Fruit fly (Drosophila melanogaster) whole organism, embryonic: Measurements from ENCODE around the gene CG7518.
A peak's percentile ranks its signal among the peaks of the same experiment; 100 is the strongest.

Experiments used
- B-H2 ChIP-seq: fragments of 200-800 bp; sonication (Bioruptor generic); optimal IDR thresholded peaks from 2 replicates; lab custom pipeline; 2018; ENCODE audit warnings: missing biosample characterization, mild to moderate bottlenecking, missing genetic modification characterization
- CG10147 ChIP-seq: fragments of 200-800 bp; sonication (Bioruptor generic); optimal IDR thresholded peaks from 2 replicates; lab custom pipeline; 2019; ENCODE audit warnings: missing biosample characterization, mild to moderate bottlenecking, missing genetic modification characterization, moderate library complexity
- CG12236 ChIP-seq: fragments of 200-800 bp; sonication (Bioruptor generic); optimal IDR thresholded peaks from 2 replicates; lab custom pipeline; 2016; ENCODE audit warnings: missing biosample characterization, missing genetic modification characterization
- CG12769 ChIP-seq: fragments of 200-800 bp; sonication (Bioruptor generic); optimal IDR thresholded peaks from 2 replicates; lab custom pipeline; 2019; ENCODE audit warnings: missing biosample characterization, mild to moderate bottlenecking, missing genetic modification characterization, moderate library complexity
- CG13894 ChIP-seq: fragments of 200-800 bp; sonication (Bioruptor generic); optimal IDR thresholded peaks from 3 replicates; lab custom pipeline; 2018; ENCODE audit warnings: missing biosample characterization, mild to moderate bottlenecking, missing genetic modification characterization, moderate library complexity
- CG1603 ChIP-seq: fragments of 200-800 bp; sonication (Bioruptor generic); optimal IDR thresholded peaks from 2 replicates; lab custom pipeline; 2019; ENCODE audit warnings: missing biosample characterization, mild to moderate bottlenecking, missing genetic modification characterization, moderate library complexity
- CG2129 ChIP-seq: fragments of 200-800 bp; sonication (Bioruptor generic); IDR thresholded peaks from 2 replicates; pipeline ENCODE4 v1.3.6; 2022; ENCODE audit warnings: missing biosample characterization, missing genetic modification characterization; ENCODE audit not compliant: partially characterized antibody
- CG2889 ChIP-seq: fragments of 200-800 bp; sonication (Bioruptor generic); IDR thresholded peaks from 3 replicates; pipeline ENCODE4 v1.3.6; 2022; ENCODE audit warnings: missing biosample characterization, missing genetic modification characterization
- CG30431 ChIP-seq: fragments of 200-800 bp; sonication (Bioruptor generic); optimal IDR thresholded peaks from 2 replicates; lab custom pipeline; 2017; ENCODE audit warnings: missing biosample characterization, missing genetic modification characterization
- CG31365 ChIP-seq: fragments of 200-800 bp; sonication (Bioruptor generic); optimal IDR thresholded peaks from 2 replicates; lab custom pipeline; 2018; ENCODE audit warnings: missing biosample characterization, mild to moderate bottlenecking, missing genetic modification characterization
- CG4617 ChIP-seq: fragments of 200-800 bp; sonication (Bioruptor generic); optimal IDR thresholded peaks from 3 replicates; lab custom pipeline; 2016; ENCODE audit warnings: missing biosample characterization, missing genetic modification characterization, borderline replicate concordance
- CG4854 ChIP-seq: fragments of 200-800 bp; sonication (Bioruptor generic); optimal IDR thresholded peaks from 2 replicates; lab custom pipeline; 2016; ENCODE audit warnings: missing biosample characterization, missing genetic modification characterization, inconsistent platforms
- CTCF ChIP-seq: fragments of 200-800 bp; sonication (Bioruptor generic); optimal IDR thresholded peaks from 2 replicates; lab custom pipeline; 2017; ENCODE audit warnings: missing biosample characterization, mild to moderate bottlenecking, missing genetic modification characterization, moderate library complexity
- D19A ChIP-seq: fragments of 200-800 bp; optimal IDR thresholded peaks from 3 replicates; lab custom pipeline; 2019; ENCODE audit warnings: missing biosample characterization, mild to moderate bottlenecking, missing genetic modification characterization, moderate library complexity
- Dll ChIP-seq: fragments of 200-800 bp; sonication (Bioruptor generic); IDR thresholded peaks from 4 replicates; pipeline ENCODE4 v1.3.6; 2022; ENCODE audit warnings: missing biosample characterization, missing genetic modification characterization; ENCODE audit not compliant: partially characterized antibody
- Eip74EF ChIP-seq, 2 experiments: fragments of 200-800 bp in 1 of 2; fragments of >200 bp in 1 of 2; sonication (Bioruptor generic) in 1 of 2; optimal IDR thresholded peaks; 2 replicates each; lab custom pipeline; 2017 to 2019; ENCODE audit warnings: missing biosample characterization in 2 of 2, missing genetic modification characterization in 2 of 2, mild to moderate bottlenecking in 1 of 2, moderate library complexity in 1 of 2
- Ets65A ChIP-seq: fragments of 200-800 bp; sonication (Bioruptor generic); peaks from one replicate; lab custom pipeline; 2016; ENCODE audit warnings: missing biosample characterization, missing genetic modification characterization
- Fer3 ChIP-seq: fragments of 200-800 bp; sonication (Bioruptor generic); optimal IDR thresholded peaks from 2 replicates; lab custom pipeline; 2018; ENCODE audit warnings: missing biosample characterization, mild to moderate bottlenecking, missing genetic modification characterization, moderate library complexity
- HLH4C ChIP-seq: fragments of 200-800 bp; sonication (Bioruptor generic); IDR thresholded peaks from 3 replicates; pipeline ENCODE4 v1.3.6; 2022; ENCODE audit warnings: missing biosample characterization, missing genetic modification characterization; ENCODE audit not compliant: partially characterized antibody
- HLHmδ ChIP-seq: fragments of 200-800 bp; sonication (Bioruptor generic); optimal IDR thresholded peaks from 2 replicates; lab custom pipeline; 2018; ENCODE audit warnings: missing biosample characterization, mild to moderate bottlenecking, missing genetic modification characterization, moderate library complexity
- HmgD ChIP-seq: fragments of 200-800 bp; sonication (Bioruptor generic); optimal IDR thresholded peaks from 3 replicates; lab custom pipeline; 2016; ENCODE audit warnings: missing biosample characterization, missing genetic modification characterization
- Jarid2 ChIP-seq: fragments of 200-800 bp; sonication (Bioruptor generic); optimal IDR thresholded peaks from 3 replicates; lab custom pipeline; 2017; ENCODE audit warnings: mild to moderate bottlenecking, missing biosample characterization, missing genetic modification reagents, missing genetic modification characterization
- Nf-YC ChIP-seq: fragments of 200-800 bp; optimal IDR thresholded peaks from 3 replicates; lab custom pipeline; 2019; ENCODE audit warnings: missing biosample characterization, mild to moderate bottlenecking, missing genetic modification characterization, moderate library complexity
- NfI ChIP-seq: fragments of 200-800 bp; sonication (Bioruptor generic); optimal IDR thresholded peaks from 3 replicates; lab custom pipeline; 2018; ENCODE audit warnings: missing biosample characterization, mild to moderate bottlenecking, missing genetic modification characterization, moderate library complexity
- Six4 ChIP-seq: fragments of 200-800 bp; sonication (Bioruptor generic); optimal IDR thresholded peaks from 2 replicates; lab custom pipeline; 2016; ENCODE audit warnings: missing biosample characterization, missing genetic modification characterization
- Sox100B ChIP-seq: fragments of 200-800 bp; sonication (Bioruptor generic); optimal IDR thresholded peaks from 3 replicates; lab custom pipeline; 2018; ENCODE audit warnings: missing biosample characterization, mild to moderate bottlenecking, missing genetic modification characterization
- Sry-δ ChIP-seq: fragments of 200-800 bp; sonication (Bioruptor generic); optimal IDR thresholded peaks from 2 replicates; lab custom pipeline; 2016; ENCODE audit warnings: missing biosample characterization, missing genetic modification characterization
- YL-1 ChIP-seq: fragments of 200-800 bp; sonication (Bioruptor generic); optimal IDR thresholded peaks from 3 replicates; lab custom pipeline; 2017; ENCODE audit warnings: missing biosample characterization, mild to moderate bottlenecking, missing genetic modification characterization
- abd-A ChIP-seq: fragments of 200-800 bp; sonication (Bioruptor generic); optimal IDR thresholded peaks from 3 replicates; lab custom pipeline; 2019; ENCODE audit warnings: missing biosample characterization, mild to moderate bottlenecking, missing genetic modification characterization, moderate library complexity
- amos ChIP-seq: fragments of 200-800 bp; sonication (Bioruptor generic); IDR thresholded peaks from 2 replicates; pipeline ENCODE4 v1.3.6; 2022; ENCODE audit warnings: missing biosample characterization, missing genetic modification characterization; ENCODE audit not compliant: partially characterized antibody
- ara ChIP-seq: fragments of 200-800 bp; sonication (Bioruptor generic); IDR thresholded peaks from 2 replicates; pipeline ENCODE4 v1.3.6; 2022; ENCODE audit warnings: missing biosample characterization, missing genetic modification characterization
- ato ChIP-seq: fragments of 200-800 bp; sonication (Bioruptor generic); IDR thresholded peaks from 2 replicates; pipeline ENCODE4 v1.3.6; 2022; ENCODE audit warnings: missing biosample characterization, missing genetic modification characterization; ENCODE audit not compliant: partially characterized antibody
- chn ChIP-seq: fragments of 200-800 bp; sonication (Bioruptor generic); optimal IDR thresholded peaks from 2 replicates; lab custom pipeline; 2016; ENCODE audit warnings: missing biosample characterization, missing genetic modification characterization
- da ChIP-seq: fragments of 200-800 bp; sonication (Bioruptor generic); optimal IDR thresholded peaks from 2 replicates; lab custom pipeline; 2016; ENCODE audit warnings: missing biosample characterization, missing genetic modification characterization
- dmrt11E ChIP-seq: fragments of 200-800 bp; sonication (Bioruptor generic); optimal IDR thresholded peaks from 3 replicates; lab custom pipeline; 2018; ENCODE audit warnings: missing biosample characterization, mild to moderate bottlenecking, missing genetic modification characterization, moderate library complexity
- gro ChIP-seq: fragments of 200-800 bp; sonication (Bioruptor generic); optimal IDR thresholded peaks from 2 replicates; lab custom pipeline; 2016; ENCODE audit warnings: missing biosample characterization, missing genetic modification characterization
- gt ChIP-seq: fragments of 200-800 bp; sonication (Bioruptor generic); IDR thresholded peaks from 2 replicates; pipeline ENCODE4 v1.3.6; 2022; ENCODE audit warnings: missing biosample characterization, missing genetic modification characterization
- kay ChIP-seq: fragments of 200-800 bp; sonication (Bioruptor generic); optimal IDR thresholded peaks from 2 replicates; lab custom pipeline; 2016; ENCODE audit warnings: missing biosample characterization, missing genetic modification characterization
- ken ChIP-seq: fragments of 200-800 bp; sonication (Bioruptor generic); IDR thresholded peaks from 3 replicates; pipeline ENCODE4 v1.3.6; 2022; ENCODE audit warnings: missing biosample characterization, missing genetic modification characterization
- knrl ChIP-seq: fragments of 200-800 bp; sonication (Bioruptor generic); IDR thresholded peaks from 3 replicates; pipeline ENCODE4 v1.3.6; 2022; ENCODE audit warnings: missing biosample characterization, missing genetic modification characterization; ENCODE audit not compliant: partially characterized antibody
- lbe ChIP-seq: fragments of 200-800 bp; sonication (Bioruptor generic); optimal IDR thresholded peaks from 2 replicates; lab custom pipeline; 2016; ENCODE audit warnings: missing biosample characterization, mild to moderate bottlenecking, missing genetic modification characterization
- lmd ChIP-seq: fragments of 200-800 bp; sonication (Bioruptor generic); IDR thresholded peaks from 2 replicates; pipeline ENCODE4 v1.3.6; 2022; ENCODE audit warnings: missing biosample characterization, missing genetic modification characterization
- nerfin-1 ChIP-seq: fragments of 200-800 bp; sonication (Bioruptor generic); optimal IDR thresholded peaks from 3 replicates; lab custom pipeline; 2019; ENCODE audit warnings: missing biosample characterization, mild to moderate bottlenecking, missing genetic modification characterization, moderate library complexity
- p53 ChIP-seq: fragments of 200-800 bp; sonication (Bioruptor generic); optimal IDR thresholded peaks from 2 replicates; lab custom pipeline; 2016; ENCODE audit warnings: missing biosample characterization, missing genetic modification characterization
- sim ChIP-seq: fragments of 200-800 bp; sonication (Bioruptor generic); IDR thresholded peaks from 2 replicates; pipeline ENCODE4 v1.3.6; 2022; ENCODE audit warnings: missing biosample characterization, missing genetic modification characterization
- sima ChIP-seq: fragments of 200-800 bp; sonication (Bioruptor generic); optimal IDR thresholded peaks from 2 replicates; lab custom pipeline; 2016; ENCODE audit warnings: missing biosample characterization, missing genetic modification characterization
- trem ChIP-seq: fragments of 200-800 bp; optimal IDR thresholded peaks from 3 replicates; lab custom pipeline; 2019; ENCODE audit warnings: missing biosample characterization, mild to moderate bottlenecking, missing genetic modification characterization, moderate library complexity
- zen ChIP-seq: fragments of 200-800 bp; sonication (Bioruptor generic); optimal IDR thresholded peaks from 3 replicates; lab custom pipeline; 2018; ENCODE audit warnings: missing biosample characterization, mild to moderate bottlenecking, missing genetic modification characterization, moderate library complexity
- zf30C ChIP-seq: fragments of 200-800 bp; sonication (Bioruptor generic); optimal IDR thresholded peaks from 3 replicates; lab custom pipeline; 2018; ENCODE audit warnings: missing biosample characterization, mild to moderate bottlenecking, missing genetic modification characterization
- zfh1 ChIP-seq: fragments of 200-800 bp; sonication (Bioruptor generic); IDR thresholded peaks from 3 replicates; pipeline ENCODE4 v1.3.6; 2022; ENCODE audit warnings: missing biosample characterization, missing genetic modification characterization

The CG7518 gene

dm6 chr3R:12980628-12981219 is 17.2 kb upstream of the CG7518 start, which contains the start of gene Paip2 (continued):
- TF ChIP-seq Sry-δ: peak; percentile 96
- peak; percentile 95 for TF ChIP-seq amos (GFP tag; lab: Robert Waterston, UW)
- TF ChIP-seq CG30431 (GFP tag; lab: Kevin White, UChicago): no peak
- TF ChIP-seq sim (GFP tag; lab: Robert Waterston, UW): no peak
- TF ChIP-seq gt: no peak
- peak; percentile 3 for TF ChIP-seq CG31365 (tag; lab: Kevin White, UChicago)
- peak; percentile 92 for TF ChIP-seq Ets65A (GFP tag; lab: Kevin White, UChicago)
- TF ChIP-seq Six4 (GFP tag; lab: Kevin White, UChicago): no peak
- TF ChIP-seq CG1603 (tag; lab: Kevin White, UChicago): peak; percentile 71
- TF ChIP-seq zen (tag; lab: Kevin White, UChicago): peak; percentile 55
- TF ChIP-seq zfh1 (GFP tag; lab: Robert Waterston, UW): no peak
- TF ChIP-seq NfI (GFP tag; lab: Kevin White, UChicago): peak; percentile 5
- TF ChIP-seq D19A (tag; lab: Kevin White, UChicago): peak; percentile 23
- peak; percentile 97 for TF ChIP-seq CG2129
- no peak for TF ChIP-seq zf30C (GFP tag; lab: Kevin White, UChicago)
- TF ChIP-seq trem: peak; percentile 75
- TF ChIP-seq kay: peak; percentile 17
- no peak for TF ChIP-seq Sox100B (GFP tag; lab: Kevin White, UChicago)
- TF ChIP-seq HLH4C (GFP tag; lab: Robert Waterston, UW): peak; percentile 99
- no peak for TF ChIP-seq p53
- TF ChIP-seq Jarid2 (GFP tag; lab: Kevin White, UChicago): peak; percentile 2
- peak; percentile 99 for TF ChIP-seq knrl (GFP tag; lab: Robert Waterston, UW)
- no peak for TF ChIP-seq gro (GFP tag; lab: Kevin White, UChicago)
- no peak for TF ChIP-seq ara (GFP tag; lab: Robert Waterston, UW)
- TF ChIP-seq dmrt11E (tag; lab: Kevin White, UChicago): peak; percentile 23
- TF ChIP-seq CG2889 (GFP tag; lab: Robert Waterston, UW): no peak
- no peak for TF ChIP-seq Fer3 (tag; lab: Kevin White, UChicago)
- peak; percentile 93 for TF ChIP-seq ato
- no peak for TF ChIP-seq lmd (GFP tag; lab: Robert Waterston, UW)
- peak; percentile 73 for TF ChIP-seq YL-1 (GFP tag; lab: Kevin White, UChicago)
- peak; percentile 32 for TF ChIP-seq Nf-YC (tag; lab: Kevin White, UChicago)
- TF ChIP-seq ken (GFP tag; lab: Robert Waterston, UW): no peak
- TF ChIP-seq CG12769: peak; percentile 24
- no peak for TF ChIP-seq CG12236 (GFP tag; lab: Kevin White, UChicago)
- TF ChIP-seq da (GFP tag; lab: Kevin White, UChicago): no peak
- peak; percentile 65 for TF ChIP-seq HmgD (GFP tag; lab: Kevin White, UChicago)
- TF ChIP-seq chn: no peak
- TF ChIP-seq HLHmδ (GFP tag; lab: Kevin White, UChicago): no peak
- peak; percentile 91 for TF ChIP-seq CTCF (GFP tag; lab: Kevin White, UChicago)
- TF ChIP-seq abd-A (tag; lab: Kevin White, UChicago): peak; percentile 85
- no peak for TF ChIP-seq sima (GFP tag; lab: Kevin White, UChicago)
- peak; percentile 16 for TF ChIP-seq lbe (GFP tag; lab: Kevin White, UChicago)
- peak; percentile 40 for TF ChIP-seq CG10147
- TF ChIP-seq Dll (GFP tag; lab: Robert Waterston, UW): peak; percentile 99
- TF ChIP-seq B-H2 (GFP tag; lab: Kevin White, UChicago): no peak
- TF ChIP-seq CG4617: peak; percentile 46
- peak; percentile 31 for TF ChIP-seq nerfin-1
- TF ChIP-seq CG4854 (GFP tag; lab: Kevin White, UChicago): no peak
- no peak for TF ChIP-seq Eip74EF (GFP tag; optimal IDR thresholded peaks at IDR 0.05; lab: Kevin White, UChicago)
- TF ChIP-seq CG13894 (tag; lab: Kevin White, UChicago): peak; percentile 21
